Worm (Caenorhabditis elegans) whole organism, early embryonic: ENCODE data around the gene K04A8.1.

Experiments used
- B0310.2 ChIP-seq: sonication (generic microtip); optimal IDR thresholded peaks from 2 replicates; lab custom pipeline; 2016; ENCODE audit warnings: mild to moderate bottlenecking, missing genetic modification characterization, missing compliant biosample characterization
- F13C5.2 ChIP-seq: sonication (generic microtip); optimal IDR thresholded peaks from 2 replicates; lab custom pipeline; 2017; ENCODE audit warnings: mild to moderate bottlenecking, missing genetic modification characterization, inconsistent platforms, missing compliant biosample characterization
- aly-1 ChIP-seq: sonication (generic microtip); optimal IDR thresholded peaks from 2 replicates; lab custom pipeline; 2016; ENCODE audit warnings: missing genetic modification characterization, missing compliant biosample characterization
- ama-1 ChIP-seq: fragments of 150-350 bp; optimal IDR thresholded peaks from 2 replicates; lab custom pipeline; 2014
- ceh-13 ChIP-seq: fragments of 200-800 bp; sonication (Bioruptor generic); optimal IDR thresholded peaks from 2 replicates; lab custom pipeline; 2018; ENCODE audit warnings: mild to moderate bottlenecking, missing genetic modification characterization, missing compliant biosample characterization
- ceh-36 ChIP-seq: sonication (generic microtip); optimal IDR thresholded peaks from 2 replicates; lab custom pipeline; 2016; ENCODE audit warnings: missing genetic modification characterization, inconsistent platforms, missing compliant biosample characterization
- ets-7 ChIP-seq: sonication (generic microtip); optimal IDR thresholded peaks from 2 replicates; lab custom pipeline; 2016; ENCODE audit warnings: missing genotype, missing genetic modification characterization, missing compliant biosample characterization
- flt-1 ChIP-seq: fragments of 200-800 bp; sonication (Bioruptor generic); IDR thresholded peaks from 2 replicates; pipeline ENCODE4 v1.3.6; 2022; ENCODE audit warnings: missing genetic modification characterization, missing compliant biosample characterization
- hmbx-1 ChIP-seq: sonication (generic microtip); optimal IDR thresholded peaks from 2 replicates; lab custom pipeline; 2016; ENCODE audit warnings: mild to moderate bottlenecking, missing genetic modification characterization, missing compliant biosample characterization
- hmg-4 ChIP-seq: fragments of 200-800 bp; sonication (Bioruptor generic); optimal IDR thresholded peaks from 2 replicates; lab custom pipeline; 2018; ENCODE audit warnings: mild to moderate bottlenecking, missing genetic modification characterization, missing compliant biosample characterization
- hnd-1 ChIP-seq: sonication (generic microtip); optimal IDR thresholded peaks from 2 replicates; lab custom pipeline; 2016; ENCODE audit warnings: missing genetic modification characterization, missing compliant biosample characterization
- pes-1 ChIP-seq: fragments of 200-800 bp; sonication (Bioruptor generic); IDR thresholded peaks from 2 replicates; pipeline ENCODE4 v1.3.6; 2022; ENCODE audit warnings: missing genetic modification reagents, missing genetic modification characterization, missing compliant biosample characterization
- scrt-1 ChIP-seq: fragments of 200-800 bp; sonication (Bioruptor generic); IDR thresholded peaks from 2 replicates; pipeline ENCODE4 v1.3.6; 2022; ENCODE audit warnings: missing genetic modification characterization, missing compliant biosample characterization
- sea-1 ChIP-seq: fragments of 200-800 bp; sonication (Bioruptor generic); conservative IDR thresholded peaks from 2 replicates; pipeline ENCODE4 v1.3.6; 2022; ENCODE audit warnings: missing genetic modification characterization, missing compliant biosample characterization
- tbx-11 ChIP-seq: fragments of 200-800 bp; sonication (Bioruptor generic); IDR thresholded peaks from 2 replicates; pipeline ENCODE4 v1.3.6; 2022; ENCODE audit warnings: missing genetic modification characterization, missing compliant biosample characterization
- tbx-37 ChIP-seq: fragments of 200-800 bp; sonication (Bioruptor generic); conservative IDR thresholded peaks from 2 replicates; pipeline ENCODE4 v1.3.6; 2022; ENCODE audit warnings: missing genetic modification reagents, missing genetic modification characterization, missing compliant biosample characterization
- tra-4 ChIP-seq: sonication (generic microtip); optimal IDR thresholded peaks from 2 replicates; lab custom pipeline; 2017; ENCODE audit warnings: missing genetic modification characterization, missing compliant biosample characterization

K04A8.1 gene

ce11 chrV:6554308-6554707 lies 11.8 kb upstream of the K04A8.1 start, which contains the start of gene K04A8.19:
Gene K04A8.19, minus strand, starts transcription at chrV:6554408.
- no peak for TF ChIP-seq ceh-36 (tag; lab: Kevin White, UChicago)
- TF ChIP-seq tbx-11 (GFP tag; lab: Robert Waterston, UW), result no peak
- no peak for TF ChIP-seq scrt-1 (GFP tag; lab: Robert Waterston, UW)
- no peak for TF ChIP-seq pes-1
- no peak for TF ChIP-seq hmg-4 (GFP tag; lab: Kevin White, UChicago)
- no peak for TF ChIP-seq ets-7 (tag; lab: Kevin White, UChicago)
- no peak for TF ChIP-seq sea-1 (GFP tag; lab: Robert Waterston, UW)
- no peak for TF ChIP-seq hnd-1 (tag; lab: Kevin White, UChicago)
- TF ChIP-seq tbx-37 (GFP tag; lab: Robert Waterston, UW), result no peak
- no peak for TF ChIP-seq aly-1 (tag; lab: Kevin White, UChicago)
- TF ChIP-seq ceh-13, result no peak
- TF ChIP-seq tra-4 (tag; lab: Kevin White, UChicago), result no peak
- no peak for TF ChIP-seq F13C5.2 (tag; lab: Kevin White, UChicago)
- no peak for TF ChIP-seq B0310.2 (tag; lab: Kevin White, UChicago)
- no peak for TF ChIP-seq ama-1 (lab: Kevin White, UChicago)
- TF ChIP-seq hmbx-1 (tag; lab: Kevin White, UChicago), result no peak
- no peak for TF ChIP-seq flt-1 (GFP tag; lab: Robert Waterston, UW)

ce11 chrV:6557035-6557434 lies 9.1 kb upstream of the K04A8.1 start, which contains the start of gene spp-27:
Gene spp-27, minus strand, starts transcription at chrV:6557135.
- TF ChIP-seq scrt-1 (GFP tag; lab: Robert Waterston, UW) (no peak), pes-1 (no peak), aly-1 (tag; lab: Kevin White, UChicago) (no peak), ceh-36 (tag; lab: Kevin White, UChicago) (no peak), tra-4 (tag; lab: Kevin White, UChicago) (no peak), tbx-11 (GFP tag; lab: Robert Waterston, UW) (no peak), hnd-1 (tag; lab: Kevin White, UChicago) (no peak)

- TF ChIP-seq aly-1 (tag; lab: Kevin White, UChicago), result no peak
- TF ChIP-seq pes-1, result no peak
- no peak for TF ChIP-seq sea-1 (GFP tag; lab: Robert Waterston, UW)
- TF ChIP-seq tbx-37 (GFP tag; lab: Robert Waterston, UW), result no peak
- no peak for TF ChIP-seq hmbx-1 (tag; lab: Kevin White, UChicago)
These were observed 8.0 kb upstream of the K04A8.1 start, which contains the start of gene spp-20 for ce11 chrV:6558103-6558502. Gene spp-20, minus strand, starts transcription at chrV:6558203.

ce11 chrV:6559105-6559504 lies 7.0 kb upstream of the K04A8.1 start, which contains the start of gene spp-26:
Gene spp-26, minus strand, starts transcription at chrV:6559205.
- TF ChIP-seq flt-1 (GFP tag; lab: Robert Waterston, UW), result no peak

- no peak for TF ChIP-seq F13C5.2 (tag; lab: Kevin White, UChicago)
- 0 out of 2 replicates have a peak, but pooled peaks have one; percentile 52 for TF ChIP-seq tbx-11 (GFP tag; lab: Robert Waterston, UW)
These were observed 6.6 kb upstream of the K04A8.1 start for ce11 chrV:6559585-6559984.

ce11 chrV:6561592-6561991 lies 4.5 kb upstream of the K04A8.1 start, which contains the start of gene spp-19:
Gene spp-19, minus strand, starts transcription at chrV:6561692.
- no peak for TF ChIP-seq tra-4 (tag; lab: Kevin White, UChicago)
- no peak for TF ChIP-seq B0310.2 (tag; lab: Kevin White, UChicago)
- TF ChIP-seq sea-1 (GFP tag; lab: Robert Waterston, UW), result no peak
- TF ChIP-seq flt-1 (GFP tag; lab: Robert Waterston, UW), result no peak
- TF ChIP-seq hnd-1 (tag; lab: Kevin White, UChicago), result no peak
- TF ChIP-seq aly-1 (tag; lab: Kevin White, UChicago), result no peak
- TF ChIP-seq ets-7 (tag; lab: Kevin White, UChicago), result no peak
- no peak for TF ChIP-seq ceh-36 (tag; lab: Kevin White, UChicago)
- no peak for TF ChIP-seq tbx-37 (GFP tag; lab: Robert Waterston, UW)
- no peak for TF ChIP-seq scrt-1 (GFP tag; lab: Robert Waterston, UW)
- no peak for TF ChIP-seq hmg-4 (GFP tag; lab: Kevin White, UChicago)
- TF ChIP-seq F13C5.2 (tag; lab: Kevin White, UChicago), result no peak
- TF ChIP-seq ama-1 (lab: Kevin White, UChicago), result no peak
- no peak for TF ChIP-seq pes-1
- no peak for TF ChIP-seq tbx-11 (GFP tag; lab: Robert Waterston, UW)
- no peak for TF ChIP-seq ceh-13
- TF ChIP-seq hmbx-1 (tag; lab: Kevin White, UChicago), result no peak

- TF ChIP-seq F13C5.2 (tag; lab: Kevin White, UChicago), result no peak
- no peak for TF ChIP-seq ceh-36 (tag; lab: Kevin White, UChicago)
- no peak for TF ChIP-seq hmg-4 (GFP tag; lab: Kevin White, UChicago)
- TF ChIP-seq hnd-1 (tag; lab: Kevin White, UChicago), result no peak
- TF ChIP-seq ets-7 (tag; lab: Kevin White, UChicago), result no peak
- no peak for TF ChIP-seq hmbx-1 (tag; lab: Kevin White, UChicago)
- no peak for TF ChIP-seq flt-1 (GFP tag; lab: Robert Waterston, UW)
These were observed 9.4 kb downstream of the K04A8.1 start, which contains the start of gene fut-2 for ce11 chrV:6575406-6576130. Gene fut-2, minus strand, starts transcription at chrV:6575890.
